Worm (Caenorhabditis elegans): ENCODE results near the gene sri-28.

Gene sri-28

ce11 chrII:3048378-3048777 lies at the start of gene sri-28:
TSS of gene sri-28 (plus strand) at chrII:3048678.
- TF ChIP-seq unc-39 (tag; optimal IDR thresholded peaks at IDR 0.05) (no peak), egl-5 (tag; optimal IDR thresholded peaks at IDR 0.05) (no peak), elt-2 (tag; optimal IDR thresholded peaks at IDR 0.05) (no peak), zag-1 (tag; optimal IDR thresholded peaks at IDR 0.05) (no peak), lin-15B (tag; optimal IDR thresholded peaks at IDR 0.05) (no peak), ztf-4 (tag; optimal IDR thresholded peaks at IDR 0.05) (no peak), nhr-11 (tag; optimal IDR thresholded peaks at IDR 0.05) (no peak), nfya-1 (tag; optimal IDR thresholded peaks at IDR 0.05; ENCODE audit: insufficient read depth) (no peak), nhr-76 (tag; optimal IDR thresholded peaks at IDR 0.05) (no peak), nhr-43 (tag; optimal IDR thresholded peaks at IDR 0.05; ENCODE audit: poor library complexity, severe bottlenecking) (no peak)

DNA sequence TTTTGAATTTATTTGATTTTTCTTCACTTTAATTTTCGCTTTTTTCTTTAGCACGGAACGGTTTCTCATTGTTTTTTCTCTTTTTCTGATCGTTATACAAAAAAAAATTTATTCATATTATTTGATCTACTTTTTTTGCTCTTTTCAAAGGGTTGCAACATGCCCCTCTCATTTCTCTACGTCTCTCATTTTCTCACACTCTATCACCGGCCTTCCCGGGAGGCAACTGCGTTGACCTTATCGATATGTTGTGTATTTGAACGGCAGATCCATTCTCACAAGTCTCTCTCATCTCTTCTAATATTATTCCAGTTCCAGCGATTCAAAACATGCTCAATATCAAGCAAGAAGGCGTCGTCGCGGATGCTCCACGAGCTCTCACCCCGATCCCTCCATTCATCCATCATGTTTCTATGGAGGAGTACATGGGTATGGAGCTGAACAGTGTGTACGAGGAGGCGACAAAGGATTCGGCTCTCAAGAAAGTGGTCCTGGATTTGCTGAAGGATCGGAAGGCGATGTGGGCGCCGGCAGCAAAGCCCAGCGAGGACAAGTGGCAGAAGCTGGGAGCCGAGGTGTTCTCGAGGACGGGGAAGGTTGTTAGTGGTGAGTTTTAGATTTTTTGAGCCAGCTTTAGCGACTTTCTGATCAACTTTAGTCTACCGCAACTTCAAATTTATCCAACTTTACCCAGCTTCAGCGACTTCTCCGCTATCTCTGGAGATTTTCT lies 47.8 kb upstream of the sri-28 start, which contains the start of gene lido-9:
TSS of gene lido-9 (plus strand) at position 234 of the 730 bp plus-strand sequence.
- TF ChIP-seq aly-2 (tag; optimal IDR thresholded peaks at IDR 0.05) = no peak
- no peak for TF ChIP-seq elt-2 (tag; optimal IDR thresholded peaks at IDR 0.05)
- TF ChIP-seq elt-3 (tag; optimal IDR thresholded peaks at IDR 0.05) = no peak
- no peak for TF ChIP-seq eor-1 (tag; optimal IDR thresholded peaks at IDR 0.05)

DNA sequence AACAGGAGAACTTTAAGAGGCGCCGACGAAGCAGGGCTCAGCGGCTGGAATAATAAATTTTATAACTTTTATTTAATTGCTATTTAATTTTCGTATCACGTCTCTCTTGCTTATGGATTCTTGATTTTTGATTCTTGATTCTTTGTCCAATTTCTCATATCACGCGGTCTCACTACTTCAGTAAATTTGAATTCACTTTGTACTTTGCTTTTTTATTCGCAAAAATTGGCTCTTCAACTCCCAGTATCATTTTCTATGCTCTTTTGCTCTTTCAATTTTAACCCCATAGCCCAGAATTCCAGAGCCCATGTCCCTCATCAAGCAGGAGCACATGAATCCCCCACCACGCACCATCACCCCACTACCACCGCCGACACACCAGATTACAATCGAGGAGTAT lies 46.3 kb upstream of the sri-28 start, which contains the start of gene lido-10:
TSS of gene lido-10 (plus strand) at position 301 of the 400 bp plus-strand sequence.
- TF ChIP-seq zag-1 (tag; optimal IDR thresholded peaks at IDR 0.05) (no peak), hmg-11 (tag; optimal IDR thresholded peaks at IDR 0.05) (no peak), tbx-2 (tag; optimal IDR thresholded peaks at IDR 0.05) (no peak), ztf-4 (tag; optimal IDR thresholded peaks at IDR 0.05) (no peak), ceh-9 (tag; optimal IDR thresholded peaks at IDR 0.05) (no peak), fkh-10 (GFP tag; optimal IDR thresholded peaks at IDR 0.05) (no peak), ceh-82 (tag; optimal IDR thresholded peaks at IDR 0.05) (no peak), lsy-12 (tag; optimal IDR thresholded peaks at IDR 0.05) (no peak), skn-1 (tag; optimal IDR thresholded peaks at IDR 0.05) (no peak), mml-1 (tag; optimal IDR thresholded peaks at IDR 0.05) (no peak)

ce11 chrII:3003667-3004066 lies 44.8 kb upstream of the sri-28 start, which contains the start of gene lido-11:
TSS of gene lido-11 (plus strand) at chrII:3003967.
- TF ChIP-seq ceh-82 (tag; optimal IDR thresholded peaks at IDR 0.05) = no peak
- no peak for TF ChIP-seq egl-5 (tag; optimal IDR thresholded peaks at IDR 0.05)
- TF ChIP-seq nhr-237 (tag; optimal IDR thresholded peaks at IDR 0.05) = no peak
- no peak for TF ChIP-seq nhr-12 (tag; optimal IDR thresholded peaks at IDR 0.05)
- no peak for TF ChIP-seq ceh-16 (tag; optimal IDR thresholded peaks at IDR 0.05)

- no peak for TF ChIP-seq ztf-4 (tag; optimal IDR thresholded peaks at IDR 0.05)
- no peak for TF ChIP-seq nhr-25 (tag; optimal IDR thresholded peaks at IDR 0.05)
- no peak for TF ChIP-seq ceh-28 (tag; optimal IDR thresholded peaks at IDR 0.05)
- no peak for TF ChIP-seq lin-39 (tag; optimal IDR thresholded peaks at IDR 0.05)
- no peak for TF ChIP-seq ceh-9 (tag; optimal IDR thresholded peaks at IDR 0.05)
- TF ChIP-seq lin-15B (tag; optimal IDR thresholded peaks at IDR 0.05) = no peak
- TF ChIP-seq unc-62 (GFP tag; optimal IDR thresholded peaks at IDR 0.05) = no peak
- TF ChIP-seq egl-5 (tag; optimal IDR thresholded peaks at IDR 0.05) = no peak
- no peak for TF ChIP-seq fkh-2 (tag; optimal IDR thresholded peaks at IDR 0.05)
- TF ChIP-seq elt-3 (tag; optimal IDR thresholded peaks at IDR 0.05) = no peak
- no peak for TF ChIP-seq eor-1 (tag; optimal IDR thresholded peaks at IDR 0.05)
- no peak for TF ChIP-seq nhr-67 (tag; optimal IDR thresholded peaks at IDR 0.05)
- TF ChIP-seq hmg-11 (tag; optimal IDR thresholded peaks at IDR 0.05) = no peak
- TF ChIP-seq nhr-43 (tag; optimal IDR thresholded peaks at IDR 0.05; ENCODE audit: poor library complexity, severe bottlenecking) = no peak
- no peak for TF ChIP-seq ama-1 (optimal IDR thresholded peaks at IDR 0.05)
- no peak for TF ChIP-seq aly-2 (tag; optimal IDR thresholded peaks at IDR 0.05)
- no peak for TF ChIP-seq skn-1 (tag; optimal IDR thresholded peaks at IDR 0.05)
- no peak for TF ChIP-seq snpc-4 (tag; optimal IDR thresholded peaks at IDR 0.05)
- no peak for TF ChIP-seq ceh-82 (tag; optimal IDR thresholded peaks at IDR 0.05)
- TF ChIP-seq elt-1 (tag; optimal IDR thresholded peaks at IDR 0.05) = no peak
These were observed 43.0 kb upstream of the sri-28 start, which contains the start of gene lido-12 for ce11 chrII:3005499-3005898. TSS of gene lido-12 (plus strand) at chrII:3005799.
